Worm (Caenorhabditis elegans) whole organism, L3 larva: ENCODE measurements around the gene gtap-1.
A peak's percentile ranks its signal among the peaks of the same experiment; 100 is the strongest.

Experiments used
- R02D3.7 ChIP-seq: fragments of 150-350 bp; optimal IDR thresholded peaks from 2 replicates; lab custom pipeline; 2014; ENCODE audit warnings: missing biosample characterization, missing genetic modification characterization
- ZK546.5 ChIP-seq: sonication (generic microtip); optimal IDR thresholded peaks from 2 replicates; lab custom pipeline; 2017; ENCODE audit warnings: missing biosample characterization, missing genetic modification characterization
- aly-2 ChIP-seq: fragments of 150-350 bp; optimal IDR thresholded peaks from 2 replicates; lab custom pipeline; 2014; ENCODE audit warnings: missing biosample characterization, missing genetic modification characterization
- ama-1 ChIP-seq: fragments of 150-350 bp; optimal IDR thresholded peaks from 2 replicates; lab custom pipeline; 2018
- ceh-16 ChIP-seq: sonication (generic microtip); optimal IDR thresholded peaks from 2 replicates; lab custom pipeline; 2017; ENCODE audit warnings: missing biosample characterization, missing genetic modification characterization
- ceh-82 ChIP-seq: fragments of 150-350 bp; optimal IDR thresholded peaks from 2 replicates; lab custom pipeline; 2014; ENCODE audit warnings: missing biosample characterization, missing genetic modification characterization
- egl-27 ChIP-seq: sonication (generic microtip); optimal IDR thresholded peaks from 4 replicates; lab custom pipeline; 2017; ENCODE audit warnings: missing biosample characterization, missing genetic modification reagents, missing genetic modification characterization
- egl-5 ChIP-seq: fragments of 150-350 bp; optimal IDR thresholded peaks from 2 replicates; lab custom pipeline; 2017; ENCODE audit warnings: missing biosample characterization, missing genetic modification reagents, missing genetic modification characterization, inconsistent platforms
- elt-1 ChIP-seq: fragments of 150-350 bp; optimal IDR thresholded peaks from 2 replicates; lab custom pipeline; 2014; ENCODE audit warnings: missing biosample characterization, missing genetic modification characterization
- elt-2 ChIP-seq: sonication (generic microtip); optimal IDR thresholded peaks from 2 replicates; lab custom pipeline; 2016; ENCODE audit warnings: missing genetic modification reagents, mild to moderate bottlenecking, missing genetic modification characterization, missing compliant biosample characterization
- eor-1 ChIP-seq, 2 experiments: fragments of 150-350 bp; optimal IDR thresholded peaks; 2 replicates each; lab custom pipeline; 2014 to 2018; ENCODE audit warnings: missing biosample characterization in 2 of 2, missing genetic modification characterization in 2 of 2
- fkh-10 ChIP-seq: sonication (generic microtip); optimal IDR thresholded peaks from 2 replicates; lab custom pipeline; 2017; ENCODE audit warnings: missing biosample characterization, missing genetic modification reagents, missing genetic modification characterization
- fkh-2 ChIP-seq: fragments of 150-350 bp; optimal IDR thresholded peaks from 2 replicates; lab custom pipeline; 2014; ENCODE audit warnings: missing biosample characterization, missing genetic modification reagents, missing genetic modification characterization
- fos-1 ChIP-seq: fragments of 150-350 bp; optimal IDR thresholded peaks from 2 replicates; lab custom pipeline; 2014; ENCODE audit warnings: missing biosample characterization, missing genetic modification characterization
- hmg-11 ChIP-seq: sonication (generic microtip); optimal IDR thresholded peaks from 2 replicates; lab custom pipeline; 2016; ENCODE audit warnings: missing genetic modification characterization, missing compliant biosample characterization
- lin-39 ChIP-seq: fragments of 150-350 bp; optimal IDR thresholded peaks from 2 replicates; lab custom pipeline; 2018; ENCODE audit warnings: missing biosample characterization, missing genetic modification reagents, missing genetic modification characterization
- mml-1 ChIP-seq: fragments of 150-350 bp; sonication (generic microtip); optimal IDR thresholded peaks from 3 replicates; lab custom pipeline; 2014; ENCODE audit warnings: missing biosample characterization, missing genetic modification characterization
- nfya-1 ChIP-seq: sonication (generic microtip); optimal IDR thresholded peaks from 2 replicates; lab custom pipeline; 2017; ENCODE audit warnings: missing genetic modification characterization, mild to moderate bottlenecking, missing compliant biosample characterization, antibody characterized with exemption, moderate library complexity; ENCODE audit not compliant: insufficient read depth
- nhr-12 ChIP-seq: fragments of 150-350 bp; optimal IDR thresholded peaks from 2 replicates; lab custom pipeline; 2014; ENCODE audit warnings: missing biosample characterization, missing genetic modification characterization
- nhr-23 ChIP-seq: fragments of 150-350 bp; optimal IDR thresholded peaks from 2 replicates; lab custom pipeline; 2014; ENCODE audit warnings: missing biosample characterization, missing genetic modification reagents, missing genetic modification characterization
- nhr-28 ChIP-seq: fragments of 150-350 bp; optimal IDR thresholded peaks from 2 replicates; lab custom pipeline; 2014; ENCODE audit warnings: missing biosample characterization, missing genetic modification characterization
- nhr-43 ChIP-seq: sonication (generic microtip); optimal IDR thresholded peaks from 2 replicates; lab custom pipeline; 2016; ENCODE audit warnings: mild to moderate bottlenecking, missing genetic modification characterization, missing compliant biosample characterization; ENCODE audit not compliant: poor library complexity, severe bottlenecking
- nhr-67 ChIP-seq: fragments of 150-350 bp; optimal IDR thresholded peaks from 2 replicates; lab custom pipeline; 2014; ENCODE audit warnings: missing biosample characterization, missing genetic modification characterization
- nhr-77 ChIP-seq: fragments of 150-350 bp; optimal IDR thresholded peaks from 2 replicates; lab custom pipeline; 2014; ENCODE audit warnings: missing biosample characterization, missing genetic modification characterization
- pha-4 ChIP-seq: fragments of 150-350 bp; optimal IDR thresholded peaks from 2 replicates; lab custom pipeline; 2014; ENCODE audit warnings: missing biosample characterization, missing genetic modification reagents, missing genetic modification characterization
- pqm-1 ChIP-seq: fragments of 150-350 bp; optimal IDR thresholded peaks from 2 replicates; lab custom pipeline; 2017; ENCODE audit warnings: missing biosample characterization, missing genetic modification characterization, inconsistent platforms
- sea-2 ChIP-seq: fragments of 150-350 bp; sonication (generic microtip); optimal IDR thresholded peaks from 4 replicates; lab custom pipeline; 2014; ENCODE audit warnings: missing biosample characterization, missing genetic modification reagents, missing genetic modification characterization
- skn-1 ChIP-seq: fragments of 150-350 bp; optimal IDR thresholded peaks from 2 replicates; lab custom pipeline; 2014; ENCODE audit warnings: missing biosample characterization, missing genetic modification characterization
- tbx-2 ChIP-seq: sonication (generic microtip); optimal IDR thresholded peaks from 2 replicates; lab custom pipeline; 2016; ENCODE audit warnings: mild to moderate bottlenecking, missing genetic modification characterization, missing compliant biosample characterization
- unc-62 ChIP-seq: fragments of 150-350 bp; sonication (generic microtip); optimal IDR thresholded peaks from 4 replicates; lab custom pipeline; 2014; ENCODE audit warnings: missing biosample characterization, missing genetic modification reagents, missing genetic modification characterization
- zag-1 ChIP-seq: fragments of 150-350 bp; optimal IDR thresholded peaks from 2 replicates; lab custom pipeline; 2014; ENCODE audit warnings: missing biosample characterization, missing genetic modification characterization
- ztf-4 ChIP-seq: fragments of 150-350 bp; optimal IDR thresholded peaks from 2 replicates; lab custom pipeline; 2014; ENCODE audit warnings: missing biosample characterization, missing genetic modification characterization

gtap-1 gene

ce11 chrII:5872414-5872813, 39.4 kb upstream of the gtap-1 start:
- no peak for TF ChIP-seq mml-1 (tag; lab: Kevin White, UChicago)
- no peak for TF ChIP-seq ceh-16 (tag; lab: Kevin White, UChicago)
- TF ChIP-seq R02D3.7: no peak
- no peak for TF ChIP-seq ztf-4 (tag; lab: Kevin White, UChicago)
- no peak for TF ChIP-seq nhr-23 (tag; lab: Kevin White, UChicago)
- peak; percentile 75 for TF ChIP-seq elt-2 (tag; lab: Kevin White, UChicago)
- TF ChIP-seq unc-62: no peak

- TF ChIP-seq hmg-11 (no peak), sea-2 (no peak), tbx-2 (tag; lab: Kevin White, UChicago) (no peak), pha-4 (tag; lab: Kevin White, UChicago) (no peak), unc-62 (no peak), lin-39 (tag; lab: Kevin White, UChicago) (peak; percentile 74), nfya-1 (tag; lab: Kevin White, UChicago) (peak; percentile 13), nhr-77 (tag; lab: Kevin White, UChicago) (no peak), egl-5 (tag; lab: Kevin White, UChicago) (peak; percentile 47), ceh-82 (tag; lab: Kevin White, UChicago) (no peak), ceh-16 (tag; lab: Kevin White, UChicago) (no peak), eor-1 (tag; optimal IDR thresholded peaks at IDR 0.05; lab: Kevin White, UChicago) (no peak)
Measured at ce11 chrII:5871508-5871907, 38.5 kb upstream of the gtap-1 start.

ce11 chrII:5866920-5867319, 33.9 kb upstream of the gtap-1 start:
- TF ChIP-seq nfya-1 (tag; lab: Kevin White, UChicago) (peak; percentile 89), R02D3.7 (no peak)

ce11 chrII:5865405-5866308, 32.6 kb upstream of the gtap-1 start, which contains the start of gene F55C12.19:
Gene F55C12.19, plus strand, starts transcription at chrII:5866139.
- TF ChIP-seq pqm-1 (tag; lab: Kevin White, UChicago) (peak; percentile 69), ceh-82 (tag; lab: Kevin White, UChicago) (no peak), elt-1 (tag; lab: Kevin White, UChicago) (no peak), elt-2 (tag; lab: Kevin White, UChicago) (peak; percentile 66), aly-2 (no peak), fos-1 (tag; lab: Kevin White, UChicago) (peak; percentile 11), pha-4 (tag; lab: Kevin White, UChicago) (peak; percentile 30)

ce11 chrII:5863893-5864292, 30.9 kb upstream of the gtap-1 start, which contains the start of gene tag-234:
Gene tag-234, plus strand, starts transcription at chrII:5864193.
- TF ChIP-seq skn-1 (tag; lab: Kevin White, UChicago) (no peak), fkh-2 (tag; lab: Kevin White, UChicago) (no peak), elt-2 (tag; lab: Kevin White, UChicago) (peak; percentile 68), pqm-1 (tag; lab: Kevin White, UChicago) (peak; percentile 47), nfya-1 (tag; lab: Kevin White, UChicago) (no peak), aly-2 (no peak), nhr-28 (tag; lab: Kevin White, UChicago) (no peak), nhr-43 (no peak), egl-27 (tag; lab: Kevin White, UChicago) (no peak)

- no peak for TF ChIP-seq lin-39 (tag; lab: Kevin White, UChicago)
- TF ChIP-seq nhr-67: no peak
- TF ChIP-seq ZK546.5 (tag; lab: Kevin White, UChicago): no peak
- no peak for TF ChIP-seq eor-1 (tag; optimal IDR thresholded peaks at IDR 0.05; lab: Kevin White, UChicago)
- no peak for TF ChIP-seq nhr-12
- peak; percentile 76 for TF ChIP-seq fkh-10
- no peak for TF ChIP-seq sea-2
- no peak for TF ChIP-seq ama-1 (lab: Kevin White, UChicago)
- peak; percentile 7 for TF ChIP-seq nfya-1 (tag; lab: Kevin White, UChicago)
- TF ChIP-seq ztf-4 (tag; lab: Kevin White, UChicago): no peak
- no peak for TF ChIP-seq zag-1 (tag; lab: Kevin White, UChicago)
Measured at ce11 chrII:5860621-5861020, 27.6 kb upstream of the gtap-1 start.
